Worm (Caenorhabditis elegans) whole organism, midembryonic: ENCODE measurements around the gene crn-3.

Source experiments
- T22C8.4 ChIP-seq: fragments of 200-800 bp; sonication (Bioruptor generic); IDR thresholded peaks from 2 replicates; pipeline ENCODE4 v1.3.6; 2022; ENCODE audit warnings: missing genetic modification characterization, missing compliant biosample characterization
- cog-1 ChIP-seq: sonication (generic microtip); optimal IDR thresholded peaks from 2 replicates; lab custom pipeline; 2016; ENCODE audit warnings: missing genetic modification characterization, missing compliant biosample characterization
- flt-1 ChIP-seq: fragments of 200-800 bp; sonication (Bioruptor generic); IDR thresholded peaks from 2 replicates; pipeline ENCODE4 v1.3.6; 2022; ENCODE audit warnings: missing genetic modification characterization, missing compliant biosample characterization
- klf-2 ChIP-seq: fragments of 200-800 bp; sonication (Bioruptor generic); conservative IDR thresholded peaks from 2 replicates; pipeline ENCODE4 v1.3.6; 2022; ENCODE audit warnings: missing genetic modification reagents, missing genetic modification characterization, missing compliant biosample characterization
- med-1 ChIP-seq: sonication (generic microtip); optimal IDR thresholded peaks from 2 replicates; lab custom pipeline; 2017; ENCODE audit warnings: missing genetic modification characterization, mild to moderate bottlenecking, missing compliant biosample characterization, antibody characterized with exemption, missing genetic modification reagents; ENCODE audit not compliant: insufficient read depth
- tab-1 ChIP-seq: fragments of 200-800 bp; sonication (Bioruptor generic); IDR thresholded peaks from 2 replicates; pipeline ENCODE4 v1.3.6; 2022; ENCODE audit warnings: missing genetic modification characterization, missing compliant biosample characterization
- ztf-23 ChIP-seq: fragments of 200-800 bp; sonication (Bioruptor generic); IDR thresholded peaks from 2 replicates; pipeline ENCODE4 v1.3.6; 2022; ENCODE audit warnings: missing genetic modification reagents, missing genetic modification characterization, missing compliant biosample characterization
- ztf-29 ChIP-seq: fragments of 200-800 bp; sonication (Bioruptor generic); IDR thresholded peaks from 2 replicates; pipeline ENCODE4 v1.3.6; 2022; ENCODE audit warnings: missing genetic modification reagents, missing genetic modification characterization, missing compliant biosample characterization

- TF ChIP-seq tab-1 (GFP tag; lab: Robert Waterston, UW) (no peak), klf-2 (GFP tag; lab: Robert Waterston, UW) (no peak), cog-1 (tag; lab: Kevin White, UChicago) (no peak), T22C8.4 (no peak), ztf-23 (GFP tag; lab: Robert Waterston, UW) (no peak), flt-1 (no peak), med-1 (GFP tag; lab: Kevin White, UChicago) (no peak), ztf-29 (GFP tag; lab: Robert Waterston, UW) (no peak)
Observed at ce11 chrII:10627963-10628362, 40.1 kb downstream of the crn-3 start, which contains the start of gene M28.8.
